Fruit fly (Drosophila melanogaster) whole organism, wandering third instar larva: ENCODE results near the gene CG11454.

Source experiments
- CrebA ChIP-seq: fragments of 200-800 bp; sonication (Bioruptor generic); optimal IDR thresholded peaks from 2 replicates; lab custom pipeline; 2016; ENCODE audit warnings: missing biosample characterization, mild to moderate bottlenecking, missing genetic modification characterization, borderline replicate concordance
- Dif ChIP-seq: fragments of 200-275, 200-300 bp; sonication (Bioruptor generic); optimal IDR thresholded peaks from 2 replicates; lab custom pipeline; 2018; ENCODE audit warnings: missing biosample characterization, missing genetic modification characterization; ENCODE audit not compliant: partially characterized antibody
- Hr83 ChIP-seq: fragments of 200-300 bp; sonication (Bioruptor generic); optimal IDR thresholded peaks from 2 replicates; lab custom pipeline; 2016; ENCODE audit warnings: missing biosample characterization, mild to moderate bottlenecking, missing genetic modification characterization, moderate library complexity; ENCODE audit not compliant: poor library complexity, severe bottlenecking
- N ChIP-seq: fragments of >200 bp; optimal IDR thresholded peaks from 2 replicates; lab custom pipeline; 2018; ENCODE audit warnings: missing biosample characterization, missing external identifiers, missing genetic modification characterization
- OdsH ChIP-seq: fragments of 200-800 bp; sonication (Bioruptor generic); optimal IDR thresholded peaks from 2 replicates; lab custom pipeline; 2016; ENCODE audit warnings: missing biosample characterization, mild to moderate bottlenecking, missing genetic modification characterization
- Rel ChIP-seq, 2 experiments: fragments of 200-800 bp; sonication (Bioruptor generic) in 1 of 2; optimal IDR thresholded peaks; 2 replicates in 1 of 2; 3 replicates in 1 of 2; lab custom pipeline; 2016 to 2019; ENCODE audit warnings: mild to moderate bottlenecking in 2 of 2, missing biosample characterization in 2 of 2, missing genetic modification characterization in 2 of 2, moderate library complexity in 1 of 2
- Sp1 ChIP-seq: fragments of 200-800 bp; sonication (Bioruptor generic); optimal IDR thresholded peaks from 3 replicates; lab custom pipeline; 2019; ENCODE audit warnings: missing biosample characterization, mild to moderate bottlenecking, missing genetic modification characterization, moderate library complexity
- br ChIP-seq: fragments of 200-800 bp; sonication (Bioruptor generic); optimal IDR thresholded peaks from 2 replicates; lab custom pipeline; 2016; ENCODE audit warnings: missing biosample characterization, missing genetic modification characterization
- dsf ChIP-seq: sonication (Bioruptor generic); optimal IDR thresholded peaks from 2 replicates; lab custom pipeline; 2016; ENCODE audit warnings: missing biosample characterization, missing genetic modification characterization, borderline replicate concordance
- fru ChIP-seq: fragments of 200-800 bp; sonication (Bioruptor generic); optimal IDR thresholded peaks from 3 replicates; lab custom pipeline; 2016; ENCODE audit warnings: missing biosample characterization, mild to moderate bottlenecking, missing genetic modification characterization
- jim ChIP-seq: fragments of 175-275, 200-325 bp; sonication (Bioruptor generic); optimal IDR thresholded peaks from 2 replicates; lab custom pipeline; 2016; ENCODE audit warnings: missing biosample characterization, mild to moderate bottlenecking, missing genetic modification characterization
- lola ChIP-seq: fragments of >200 bp; optimal IDR thresholded peaks from 2 replicates; lab custom pipeline; 2017; ENCODE audit warnings: missing biosample characterization, missing genetic modification characterization
- tai ChIP-seq: sonication (Bioruptor generic); optimal IDR thresholded peaks from 2 replicates; lab custom pipeline; 2016; ENCODE audit warnings: missing biosample characterization, missing genetic modification characterization
- usp ChIP-seq: fragments of >200 bp; optimal IDR thresholded peaks from 2 replicates; lab custom pipeline; 2017; ENCODE audit warnings: missing biosample characterization, missing genetic modification characterization

- no peak for TF ChIP-seq usp (GFP tag; lab: Kevin White, UChicago)
- TF ChIP-seq fru (GFP tag; lab: Kevin White, UChicago): no peak
- TF ChIP-seq lola (GFP tag; lab: Kevin White, UChicago): no peak
- TF ChIP-seq dsf (GFP tag; lab: Kevin White, UChicago): no peak
- no peak for TF ChIP-seq N (GFP tag; lab: Kevin White, UChicago)
- no peak for TF ChIP-seq tai (GFP tag; lab: Kevin White, UChicago)
- TF ChIP-seq Rel (GFP tag; optimal IDR thresholded peaks at IDR 0.05; lab: Kevin White, UChicago): no peak
- TF ChIP-seq Rel (tag; optimal IDR thresholded peaks at IDR 0.05; lab: Kevin White, UChicago): no peak
- no peak for TF ChIP-seq CrebA (GFP tag; lab: Kevin White, UChicago)
- TF ChIP-seq Sp1 (GFP tag; lab: Kevin White, UChicago): no peak
- no peak for TF ChIP-seq jim (GFP tag; lab: Kevin White, UChicago)
- no peak for TF ChIP-seq OdsH (GFP tag; lab: Kevin White, UChicago)
- no peak for TF ChIP-seq Dif
- no peak for TF ChIP-seq br (GFP tag; lab: Kevin White, UChicago)
- no peak for TF ChIP-seq Hr83
Measured at dm6 chr2L:117750-118149, 25.4 kb upstream of the CG11454 start.
